Worm (Caenorhabditis elegans) whole organism, L4 larva: Measurements from ENCODE around the gene F44A2.7.

ENCODE experiments used
- ceh-82 ChIP-seq: sonication (generic microtip); optimal IDR thresholded peaks from 2 replicates; lab custom pipeline; 2017; ENCODE audit warnings: missing biosample characterization, missing genetic modification characterization
- cey-2 ChIP-seq: sonication (generic microtip); optimal IDR thresholded peaks from 3 replicates; lab custom pipeline; 2017; ENCODE audit warnings: missing genetic modification characterization, mild to moderate bottlenecking, missing compliant biosample characterization, antibody characterized with exemption, borderline replicate concordance; ENCODE audit not compliant: insufficient read depth
- lin-15B ChIP-seq: fragments of 150-350 bp; sonication (generic microtip); optimal IDR thresholded peaks from 3 replicates; lab custom pipeline; 2014; ENCODE audit warnings: missing biosample characterization, missing genetic modification characterization
- lir-3 ChIP-seq: sonication (generic microtip); optimal IDR thresholded peaks from 2 replicates; lab custom pipeline; 2016; ENCODE audit warnings: mild to moderate bottlenecking, missing genetic modification characterization, missing compliant biosample characterization
- madf-9 ChIP-seq: fragments of 200-800 bp; sonication (Bioruptor generic); conservative IDR thresholded peaks from 2 replicates; pipeline ENCODE4 v1.3.6; 2022; ENCODE audit warnings: missing genetic modification reagents, missing genetic modification characterization, missing compliant biosample characterization
- nhr-11 ChIP-seq: fragments of 150-350 bp; optimal IDR thresholded peaks from 2 replicates; lab custom pipeline; 2014; ENCODE audit warnings: missing biosample characterization, missing genetic modification characterization
- rbr-2 ChIP-seq: sonication (generic microtip); optimal IDR thresholded peaks from 2 replicates; lab custom pipeline; 2016; ENCODE audit warnings: missing genotype, missing genetic modification characterization, missing compliant biosample characterization
- unc-62 ChIP-seq, 3 experiments: fragments of 150-350 bp in 1 of 3; sonication (generic microtip); optimal IDR thresholded peaks in 2 of 3; peaks in 1 of 3; 1 replicate in 1 of 3; 2 replicates in 2 of 3; lab custom pipeline; 2014 to 2017; ENCODE audit warnings: missing biosample characterization in 3 of 3, missing genetic modification characterization in 3 of 3, missing genetic modification reagents in 3 of 3, missing genotype in 1 of 3
- zfp-3 ChIP-seq: fragments of 200-800 bp; sonication (Bioruptor generic); conservative IDR thresholded peaks from 2 replicates; pipeline ENCODE4 v1.3.6; 2022; ENCODE audit warnings: missing genetic modification reagents, missing genetic modification characterization, missing compliant biosample characterization

DNA sequence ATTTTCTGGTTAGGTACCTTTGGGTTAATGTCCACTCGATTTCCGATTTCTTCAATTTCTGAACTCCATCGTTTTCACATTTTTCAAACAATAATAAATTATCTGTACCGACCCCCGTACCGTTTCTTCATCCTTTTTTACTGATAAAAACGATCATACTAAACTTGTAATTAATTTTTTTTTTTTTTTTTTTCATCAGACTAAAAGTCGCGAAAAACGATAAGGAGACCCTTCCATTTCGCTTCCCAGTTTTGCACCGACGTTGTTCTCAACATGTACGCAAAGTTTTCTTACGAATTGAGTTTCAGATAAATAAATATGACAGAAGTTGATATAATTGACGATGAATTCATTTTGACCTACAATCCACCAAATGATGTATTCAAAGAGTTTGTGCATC is at the start of gene F44A2.7:
- TF ChIP-seq zfp-3 (GFP tag; lab: Robert Waterston, UW) (no peak), madf-9 (GFP tag; lab: Robert Waterston, UW) (no peak), unc-62 (GFP tag; optimal IDR thresholded peaks at IDR 0.05 in 1 of 2; lab: Kevin White, UChicago) (no peak), unc-62 (tag; optimal IDR thresholded peaks at IDR 0.05; lab: Kevin White, UChicago) (no peak), cey-2 (no peak), rbr-2 (tag; lab: Kevin White, UChicago) (no peak), nhr-11 (tag; lab: Kevin White, UChicago) (no peak), lir-3 (tag; lab: Kevin White, UChicago) (no peak), ceh-82 (tag; lab: Kevin White, UChicago) (no peak), lin-15B (tag; lab: Kevin White, UChicago) (no peak)
